Fruit fly (Drosophila melanogaster) whole organism, adult: Measurements from ENCODE around the gene lectin-29Ca.
A peak's percentile ranks its signal among the peaks of the same experiment; 100 is the strongest.

Source experiments
- CG11617 ChIP-seq: fragments of 200-800 bp; sonication (Bioruptor generic); optimal IDR thresholded peaks from 2 replicates; lab custom pipeline; 2017; ENCODE audit warnings: mild to moderate bottlenecking, missing biosample characterization, missing genetic modification reagents, missing genetic modification characterization
- CG1620 ChIP-seq: fragments of 200-800 bp; sonication (Bioruptor generic); optimal IDR thresholded peaks from 2 replicates; lab custom pipeline; 2016; ENCODE audit warnings: missing biosample characterization, missing genetic modification characterization
- CG7045 ChIP-seq: fragments of 200-800 bp; sonication (Bioruptor generic); optimal IDR thresholded peaks from 2 replicates; lab custom pipeline; 2017; ENCODE audit warnings: missing biosample characterization, mild to moderate bottlenecking, missing genetic modification characterization
- Clk ChIP-seq: fragments of 200-800 bp; sonication (Bioruptor generic); optimal IDR thresholded peaks from 2 replicates; lab custom pipeline; 2017; ENCODE audit warnings: missing biosample characterization, missing genetic modification characterization
- Crg-1 ChIP-seq: fragments of 200-800 bp; sonication (Bioruptor generic); optimal IDR thresholded peaks from 2 replicates; lab custom pipeline; 2016; ENCODE audit warnings: missing biosample characterization, missing genetic modification characterization
- Hr96 ChIP-seq: fragments of 200-800 bp; sonication (Bioruptor generic); optimal IDR thresholded peaks from 2 replicates; lab custom pipeline; 2016; ENCODE audit warnings: missing biosample characterization, missing genetic modification characterization
- Mnt ChIP-seq: fragments of 200-800 bp; sonication (Bioruptor generic); optimal IDR thresholded peaks from 2 replicates; lab custom pipeline; 2016; ENCODE audit warnings: missing biosample characterization, mild to moderate bottlenecking, missing genetic modification characterization
- cnc ChIP-seq, 2 experiments: fragments of >200 bp; optimal IDR thresholded peaks; 2 replicates each; lab custom pipeline; 2017
- kay ChIP-seq: fragments of 200-800 bp; sonication (Bioruptor generic); peaks from one replicate; lab custom pipeline; 2016; ENCODE audit warnings: missing biosample characterization, missing genetic modification characterization, borderline replicate concordance
- pad ChIP-seq: fragments of 200-800 bp; sonication (Bioruptor generic); optimal IDR thresholded peaks from 3 replicates; lab custom pipeline; 2017; ENCODE audit warnings: missing biosample characterization, missing genetic modification characterization, mild to moderate bottlenecking, moderate library complexity, missing genetic modification reagents
- tj ChIP-seq: fragments of 200-800 bp; sonication (Bioruptor generic); optimal IDR thresholded peaks from 3 replicates; lab custom pipeline; 2017; ENCODE audit warnings: missing biosample characterization, mild to moderate bottlenecking, missing genetic modification characterization, moderate library complexity
- toe ChIP-seq: fragments of 200-800 bp; sonication (Bioruptor generic); optimal IDR thresholded peaks from 2 replicates; lab custom pipeline; 2016; ENCODE audit warnings: missing biosample characterization, missing genetic modification characterization

DNA sequence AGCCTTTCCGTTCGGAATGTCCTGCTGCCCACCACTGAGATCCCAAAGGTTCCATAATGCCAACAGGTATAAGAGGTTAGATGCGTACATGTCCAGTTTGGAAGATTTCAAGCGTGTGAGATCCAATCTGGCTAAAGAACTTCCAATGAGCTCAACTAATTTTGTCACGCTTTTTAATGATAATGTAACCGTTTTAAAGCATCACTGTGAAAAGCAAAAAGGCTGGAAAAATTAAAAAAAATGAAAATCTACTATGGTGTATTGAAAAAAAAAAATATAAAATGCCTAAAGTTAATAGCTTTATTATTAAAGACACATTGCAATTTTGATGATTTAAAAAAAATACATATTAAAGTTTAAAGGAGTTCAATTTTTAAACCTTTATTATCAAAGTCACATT lies 958 bp downstream of the lectin-29Ca start, which contains the start of gene Acp29AB:
- peak; percentile 62 for TF ChIP-seq kay (GFP tag; lab: Kevin White, UChicago)
- TF ChIP-seq CG1620 (GFP tag; lab: Kevin White, UChicago): no peak
- no peak for TF ChIP-seq pad
- no peak for TF ChIP-seq CG11617
- no peak for TF ChIP-seq Hr96
- TF ChIP-seq cnc (optimal IDR thresholded peaks at IDR 0.05; lab: Kevin White, UChicago): no peak
- TF ChIP-seq Mnt (GFP tag; lab: Kevin White, UChicago): no peak
- no peak for TF ChIP-seq toe (GFP tag; lab: Kevin White, UChicago)
- no peak for TF ChIP-seq Crg-1 (GFP tag; lab: Kevin White, UChicago)
- TF ChIP-seq tj (GFP tag; lab: Kevin White, UChicago): no peak
- no peak for TF ChIP-seq CG7045 (GFP tag; lab: Kevin White, UChicago)
- TF ChIP-seq Clk: no peak
